Fruit fly (Drosophila melanogaster): ENCODE measurements around the gene Pdss2.

Pdss2 gene

dm6 chr3L:21034281-21035221 is 6.8 kb downstream of the Pdss2 start, which contains the start of gene siz (continued):
- TF ChIP-seq D (optimal IDR thresholded peaks at IDR 0.05) (no peak), D (GFP tag; optimal IDR thresholded peaks at IDR 0.05) (no peak), Gsc (GFP tag; IDR thresholded peaks at IDR 0.05) (no peak), CG17829 (tag; optimal IDR thresholded peaks at IDR 0.05) (peak; percentile 43), Camta (GFP tag; optimal IDR thresholded peaks at IDR 0.05) (no peak), hth (optimal IDR thresholded peaks at IDR 0.05) (no peak), repo (GFP tag; optimal IDR thresholded peaks at IDR 0.05) (no peak), sr (GFP tag; IDR thresholded peaks at IDR 0.05) (no peak), klu (GFP tag; IDR thresholded peaks at IDR 0.05) (no peak), stwl (tag; optimal IDR thresholded peaks at IDR 0.05) (peak; percentile 63), Fer2 (tag; optimal IDR thresholded peaks at IDR 0.05) (no peak), ab (GFP tag; optimal IDR thresholded peaks at IDR 0.05) (no peak), Atf3 (GFP tag; optimal IDR thresholded peaks at IDR 0.05) (no peak), ap (GFP tag; IDR thresholded peaks at IDR 0.05) (no peak), ase (GFP tag; IDR thresholded peaks at IDR 0.05) (no peak), grn (GFP tag; optimal IDR thresholded peaks at IDR 0.05) (no peak), CG9437 (GFP tag; optimal IDR thresholded peaks at IDR 0.05) (no peak), Spps (tag; optimal IDR thresholded peaks at IDR 0.05) (peak; percentile 22), CG11695 (GFP tag; IDR thresholded peaks at IDR 0.05) (no peak), NK7.1 (GFP tag; optimal IDR thresholded peaks at IDR 0.05) (no peak), YL-1 (GFP tag; optimal IDR thresholded peaks at IDR 0.05) (peak; percentile 48), CG11560 (tag; IDR thresholded peaks at IDR 0.05) (no peak), CG10147 (GFP tag; optimal IDR thresholded peaks at IDR 0.05) (peak; percentile 43), CG17359 (tag; optimal IDR thresholded peaks at IDR 0.05) (peak; percentile 8), her (GFP tag; optimal IDR thresholded peaks at IDR 0.05) (peak; percentile 23), sug (tag; optimal IDR thresholded peaks at IDR 0.05) (peak; percentile 81), slou (GFP tag; optimal IDR thresholded peaks at IDR 0.05) (no peak), crp (GFP tag; optimal IDR thresholded peaks at IDR 0.05) (peak in 1 of 2 experiments; percentile 31), rib (GFP tag; IDR thresholded peaks at IDR 0.05) (peak; percentile 52; the same call in 1 of the 2 replicates), scrt (GFP tag; optimal IDR thresholded peaks at IDR 0.05) (peak; percentile 63), CG15073 (GFP tag; optimal IDR thresholded peaks at IDR 0.05) (no peak), Bdp1 (GFP tag; optimal IDR thresholded peaks at IDR 0.05) (no peak), crc (GFP tag; optimal IDR thresholded peaks at IDR 0.05) (no peak), exex (tag; optimal IDR thresholded peaks at IDR 0.05) (no peak), CG12104 (GFP tag; optimal IDR thresholded peaks at IDR 0.05) (no peak), dpn (GFP tag; optimal IDR thresholded peaks at IDR 0.05) (no peak), gro (GFP tag; optimal IDR thresholded peaks at IDR 0.05) (peak; percentile 25), CG5245 (GFP tag; optimal IDR thresholded peaks at IDR 0.05) (no peak), CG2116 (GFP tag; optimal IDR thresholded peaks at IDR 0.05) (peak; percentile 52), fd64A (GFP tag; optimal IDR thresholded peaks at IDR 0.05) (no peak), CG8388 (GFP tag; optimal IDR thresholded peaks at IDR 0.05) (peak; percentile 20), CG10654 (GFP tag; optimal IDR thresholded peaks at IDR 0.05) (no peak), peb (GFP tag; IDR thresholded peaks at IDR 0.05) (no peak), CG18764 (GFP tag; optimal IDR thresholded peaks at IDR 0.05) (no peak), zfh1 (GFP tag; IDR thresholded peaks at IDR 0.05) (no peak), lov (optimal IDR thresholded peaks at IDR 0.05) (no peak), lov (GFP tag; IDR thresholded peaks at IDR 0.05) (0 out of 3 replicates have a peak, but pooled peaks have one; percentile 10), Sry-β (GFP tag; optimal IDR thresholded peaks at IDR 0.05) (no peak), ash1 (GFP tag; optimal IDR thresholded peaks at IDR 0.05) (peak; percentile 67), gsb (GFP tag; IDR thresholded peaks at IDR 0.05) (no peak)
